Worm (Caenorhabditis elegans) whole organism, L1 larva: ENCODE measurements around the gene tbx-37.
A peak's percentile ranks its signal among the peaks of the same experiment; 100 is the strongest.

Source experiments
- C16A3.4 ChIP-seq: fragments of 150-350 bp; optimal IDR thresholded peaks from 2 replicates; lab custom pipeline; 2014; ENCODE audit warnings: missing biosample characterization, missing genetic modification characterization
- Y116A8C.19 ChIP-seq: sonication (generic microtip); optimal IDR thresholded peaks from 2 replicates; lab custom pipeline; 2016; ENCODE audit warnings: missing compliant biosample characterization, missing genetic modification characterization, borderline replicate concordance
- alr-1 ChIP-seq: fragments of 200-800 bp; sonication (Bioruptor generic); optimal IDR thresholded peaks from 2 replicates; lab custom pipeline; 2018; ENCODE audit warnings: borderline replicate concordance, mild to moderate bottlenecking, missing genetic modification characterization, missing compliant biosample characterization
- blmp-1 ChIP-seq: fragments of 150-350 bp; optimal IDR thresholded peaks from 2 replicates; lab custom pipeline; 2014; ENCODE audit warnings: missing biosample characterization, missing genetic modification characterization
- ceh-88 ChIP-seq: fragments of 200-800 bp; sonication (Bioruptor generic); IDR thresholded peaks from 2 replicates; pipeline ENCODE4 v1.3.6; 2022; ENCODE audit warnings: missing genetic modification characterization, missing compliant biosample characterization
- ces-1 ChIP-seq: fragments of 150-350 bp; optimal IDR thresholded peaks from 2 replicates; lab custom pipeline; 2014; ENCODE audit warnings: missing biosample characterization, missing genetic modification reagents, missing genetic modification characterization
- dsc-1 ChIP-seq: sonication (generic microtip); optimal IDR thresholded peaks from 2 replicates; lab custom pipeline; 2016; ENCODE audit warnings: mild to moderate bottlenecking, missing genetic modification characterization, missing compliant biosample characterization
- efl-1 ChIP-seq, 4 experiments: fragments of 150-350 bp; optimal IDR thresholded peaks in 3 of 4; peaks in 1 of 4; 1 replicate in 1 of 4; 2 replicates in 3 of 4; lab custom pipeline; 2014; ENCODE audit warnings: missing biosample characterization in 2 of 4, missing genetic modification characterization in 2 of 4, missing genetic modification reagents in 2 of 4
- egl-13 ChIP-seq: sonication (generic microtip); optimal IDR thresholded peaks from 2 replicates; lab custom pipeline; 2016; ENCODE audit warnings: missing genotype, missing genetic modification reagents, missing genetic modification characterization, missing compliant biosample characterization
- egl-27 ChIP-seq, 2 experiments: fragments of 150-350 bp in 1 of 2; sonication (generic microtip); optimal IDR thresholded peaks; 3 replicates each; lab custom pipeline; 2017 to 2018; ENCODE audit warnings: missing biosample characterization in 2 of 2, missing genetic modification characterization in 2 of 2, missing genetic modification reagents in 2 of 2
- fkh-10 ChIP-seq: sonication (generic microtip); optimal IDR thresholded peaks from 2 replicates; lab custom pipeline; 2017; ENCODE audit warnings: missing biosample characterization, missing genetic modification reagents, missing genetic modification characterization
- fkh-8 ChIP-seq: sonication (generic microtip); optimal IDR thresholded peaks from 2 replicates; lab custom pipeline; 2016; ENCODE audit warnings: mild to moderate bottlenecking, missing genetic modification characterization, missing compliant biosample characterization
- hlh-17 ChIP-seq: fragments of 200-800 bp; sonication (Bioruptor generic); optimal IDR thresholded peaks from 2 replicates; lab custom pipeline; 2018; ENCODE audit warnings: missing genetic modification characterization, mild to moderate bottlenecking, missing compliant biosample characterization, moderate library complexity, borderline replicate concordance
- hpl-2 ChIP-seq: fragments of 150-350 bp; optimal IDR thresholded peaks from 2 replicates; lab custom pipeline; 2014; ENCODE audit warnings: missing biosample characterization, missing genetic modification reagents, missing genetic modification characterization
- isw-1 ChIP-seq: fragments of 200-800 bp; sonication (Bioruptor generic); IDR thresholded peaks from 2 replicates; pipeline ENCODE4 v1.3.6; 2022; ENCODE audit warnings: missing genetic modification characterization, missing compliant biosample characterization
- lin-13 ChIP-seq: fragments of 150-350 bp; optimal IDR thresholded peaks from 2 replicates; lab custom pipeline; 2014; ENCODE audit warnings: missing biosample characterization, missing genetic modification reagents, missing genetic modification characterization
- lsy-2 ChIP-seq, 2 experiments: fragments of 150-350 bp; optimal IDR thresholded peaks; 2 replicates each; lab custom pipeline; 2014; ENCODE audit warnings: missing biosample characterization in 2 of 2, missing genetic modification characterization in 2 of 2
- mab-9 ChIP-seq: fragments of 200-800 bp; sonication (Bioruptor generic); IDR thresholded peaks from 2 replicates; pipeline ENCODE4 v1.3.6; 2022; ENCODE audit warnings: missing genetic modification reagents, missing genetic modification characterization, missing compliant biosample characterization
- mdl-1 ChIP-seq, 2 experiments: fragments of 150-350 bp; optimal IDR thresholded peaks; 2 replicates each; lab custom pipeline; 2014 to 2017; ENCODE audit warnings: missing biosample characterization in 2 of 2, missing genetic modification characterization in 2 of 2, inconsistent platforms in 1 of 2
- nhr-12 ChIP-seq: sonication (generic microtip); optimal IDR thresholded peaks from 2 replicates; lab custom pipeline; 2017; ENCODE audit warnings: missing biosample characterization, missing genetic modification characterization
- nhr-19 ChIP-seq: fragments of 200-800 bp; sonication (Bioruptor generic); conservative IDR thresholded peaks from 2 replicates; pipeline ENCODE4 v1.3.6; 2022; ENCODE audit warnings: missing genetic modification characterization, missing compliant biosample characterization
- nhr-77 ChIP-seq: fragments of 150-350 bp; optimal IDR thresholded peaks from 2 replicates; lab custom pipeline; 2014; ENCODE audit warnings: missing biosample characterization, missing genetic modification characterization
- nhr-84 ChIP-seq: sonication (generic microtip); optimal IDR thresholded peaks from 2 replicates; lab custom pipeline; 2017; ENCODE audit warnings: missing biosample characterization, missing genetic modification characterization
- pax-3 ChIP-seq: fragments of 200-800 bp; sonication (Bioruptor generic); optimal IDR thresholded peaks from 2 replicates; lab custom pipeline; 2018; ENCODE audit warnings: mild to moderate bottlenecking, missing genetic modification characterization, moderate library complexity, missing compliant biosample characterization
- pqm-1 ChIP-seq: sonication (generic microtip); optimal IDR thresholded peaks from 3 replicates; lab custom pipeline; 2017; ENCODE audit warnings: missing biosample characterization, missing genetic modification characterization
- skn-1 ChIP-seq: fragments of 150-350 bp; optimal IDR thresholded peaks from 2 replicates; lab custom pipeline; 2014; ENCODE audit warnings: missing biosample characterization, missing genetic modification characterization
- snpc-4 ChIP-seq: fragments of 150-350 bp; optimal IDR thresholded peaks from 2 replicates; lab custom pipeline; 2014; ENCODE audit warnings: missing biosample characterization, missing genetic modification characterization
- snu-23 ChIP-seq: sonication (generic microtip); optimal IDR thresholded peaks from 2 replicates; lab custom pipeline; 2016; ENCODE audit warnings: missing genetic modification characterization, missing compliant biosample characterization
- sptf-1 ChIP-seq: fragments of 150-350 bp; optimal IDR thresholded peaks from 2 replicates; lab custom pipeline; 2014; ENCODE audit warnings: missing biosample characterization, missing genetic modification characterization
- swsn-7 ChIP-seq: sonication (generic microtip); optimal IDR thresholded peaks from 2 replicates; lab custom pipeline; 2016; ENCODE audit warnings: missing genetic modification characterization, missing compliant biosample characterization
- tbx-2 ChIP-seq: sonication (generic microtip); optimal IDR thresholded peaks from 2 replicates; lab custom pipeline; 2016; ENCODE audit warnings: missing genetic modification characterization, missing compliant biosample characterization
- unc-130 ChIP-seq: fragments of 150-350 bp; optimal IDR thresholded peaks from 2 replicates; lab custom pipeline; 2017; ENCODE audit warnings: missing biosample characterization, missing genetic modification characterization, inconsistent platforms
- unc-86 ChIP-seq: sonication (generic microtip); optimal IDR thresholded peaks from 2 replicates; lab custom pipeline; 2016; ENCODE audit warnings: missing genetic modification characterization, missing compliant biosample characterization
- unc-98 ChIP-seq: fragments of 200-800 bp; sonication (Bioruptor generic); IDR thresholded peaks from 2 replicates; pipeline ENCODE4 v1.3.6; 2022; ENCODE audit warnings: missing genetic modification characterization, missing compliant biosample characterization
- xbp-1 ChIP-seq: sonication (generic microtip); optimal IDR thresholded peaks from 2 replicates; lab custom pipeline; 2016; ENCODE audit warnings: missing genetic modification characterization, missing compliant biosample characterization
- ztf-11 ChIP-seq, 2 experiments: sonication (generic microtip); optimal IDR thresholded peaks; 2 replicates each; lab custom pipeline; 2016 to 2017; ENCODE audit warnings: missing genetic modification characterization in 2 of 2, missing biosample characterization in 1 of 2, missing compliant biosample characterization in 1 of 2
- ztf-4 ChIP-seq: fragments of 150-350 bp; optimal IDR thresholded peaks from 2 replicates; lab custom pipeline; 2014; ENCODE audit warnings: missing biosample characterization, missing genetic modification characterization

Gene tbx-37

DNA sequence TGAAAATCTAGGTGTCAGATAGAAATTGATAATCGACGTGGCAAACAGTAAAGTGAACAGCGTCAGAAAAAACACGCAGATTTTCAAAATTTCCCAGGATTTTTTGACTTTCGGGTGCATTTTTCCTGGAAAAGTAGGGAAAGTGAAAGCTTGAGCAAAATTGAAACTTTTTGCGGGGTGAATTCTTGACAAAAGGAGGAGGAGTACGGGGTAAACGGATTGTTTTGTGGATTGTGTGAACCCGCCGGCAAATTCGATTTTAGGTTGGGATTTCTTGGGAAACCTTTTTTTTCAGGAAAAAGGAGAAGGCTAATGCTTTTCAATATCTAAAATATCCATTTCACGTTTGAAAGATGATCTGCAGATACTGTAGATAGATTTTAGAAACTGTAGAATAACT is 7.8 kb upstream of the tbx-37 start, which contains the start of gene Y47D3A.34:
Gene Y47D3A.34 (minus strand): TSS at position 120 of the 400 bp plus-strand sequence.
- TF ChIP-seq pax-3, result no peak
- no peak for TF ChIP-seq alr-1
- TF ChIP-seq efl-1 (optimal IDR thresholded peaks at IDR 0.05; lab: Kevin White, UChicago), result no peak
- peak in 1 of 2 experiments; percentile 78 for TF ChIP-seq efl-1 (GFP tag; optimal IDR thresholded peaks at IDR 0.05 in 1 of 2; lab: Kevin White, UChicago)
- no peak for TF ChIP-seq Y116A8C.19
- TF ChIP-seq tbx-2 (tag; lab: Kevin White, UChicago), result no peak
- TF ChIP-seq fkh-8 (tag; lab: Kevin White, UChicago), result no peak
- TF ChIP-seq egl-27 (tag; optimal IDR thresholded peaks at IDR 0.05; lab: Kevin White, UChicago), result no peak
- no peak for TF ChIP-seq xbp-1 (tag; lab: Kevin White, UChicago)
- no peak for TF ChIP-seq ceh-88 (GFP tag; lab: Robert Waterston, UW)
- TF ChIP-seq ces-1 (GFP tag; lab: Kevin White, UChicago), result no peak
- TF ChIP-seq lin-13 (GFP tag; lab: Kevin White, UChicago), result no peak
- TF ChIP-seq fkh-10 (GFP tag; lab: Kevin White, UChicago), result peak; percentile 47
- no peak for TF ChIP-seq swsn-7
- TF ChIP-seq unc-98 (GFP tag; lab: Robert Waterston, UW), result no peak
- TF ChIP-seq unc-86 (tag; lab: Kevin White, UChicago), result no peak
- no peak for TF ChIP-seq hpl-2

DNA sequence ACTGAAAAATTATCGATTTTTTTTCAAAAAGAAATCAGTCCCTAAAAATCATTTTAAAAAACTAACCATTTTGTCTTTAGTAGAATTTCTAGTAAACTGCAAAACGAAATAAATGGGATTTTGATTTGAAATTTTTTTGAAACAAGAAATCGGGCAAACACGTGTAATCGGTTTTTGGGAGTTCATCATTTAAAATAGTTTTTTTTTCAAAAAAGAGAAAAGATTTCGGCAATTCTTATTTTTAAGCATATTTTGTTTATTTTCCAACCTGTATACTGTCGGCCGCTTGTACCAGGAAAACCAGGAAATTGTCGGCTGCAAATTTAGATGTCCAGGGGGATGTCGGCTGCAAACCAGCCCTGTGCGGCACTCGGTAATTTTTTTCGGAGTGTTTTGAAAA is 5.0 kb upstream of the tbx-37 start, which contains the start of gene elo-8:
Gene elo-8 (minus strand): TSS at position 101 of the 400 bp plus-strand sequence.
- TF ChIP-seq snu-23 (GFP tag; lab: Kevin White, UChicago), result no peak
- TF ChIP-seq fkh-10 (GFP tag; lab: Kevin White, UChicago), result no peak
- no peak for TF ChIP-seq unc-98 (GFP tag; lab: Robert Waterston, UW)
- no peak for TF ChIP-seq ztf-4 (tag; lab: Kevin White, UChicago)
- TF ChIP-seq swsn-7, result no peak
- no peak for TF ChIP-seq lsy-2 (tag; optimal IDR thresholded peaks at IDR 0.05; lab: Kevin White, UChicago)
- no peak for TF ChIP-seq nhr-12 (tag; lab: Kevin White, UChicago)
- no peak for TF ChIP-seq ztf-11 (tag; optimal IDR thresholded peaks at IDR 0.05; lab: Kevin White, UChicago)
- no peak for TF ChIP-seq isw-1 (GFP tag; lab: Robert Waterston, UW)
- TF ChIP-seq sptf-1 (tag; lab: Kevin White, UChicago), result no peak
- no peak for TF ChIP-seq C16A3.4 (tag; lab: Kevin White, UChicago)
- TF ChIP-seq fkh-8 (tag; lab: Kevin White, UChicago), result no peak
- no peak for TF ChIP-seq lin-13 (GFP tag; lab: Kevin White, UChicago)
- TF ChIP-seq pqm-1 (tag; lab: Kevin White, UChicago), result no peak

- TF ChIP-seq unc-130 (tag; lab: Kevin White, UChicago), result no peak
- no peak for TF ChIP-seq nhr-84 (tag; lab: Kevin White, UChicago)
- TF ChIP-seq swsn-7, result no peak
- TF ChIP-seq skn-1 (tag; lab: Kevin White, UChicago), result no peak
- no peak for TF ChIP-seq blmp-1 (tag; lab: Kevin White, UChicago)
- no peak for TF ChIP-seq egl-13
- no peak for TF ChIP-seq lsy-2 (tag; optimal IDR thresholded peaks at IDR 0.05; lab: Kevin White, UChicago)
- TF ChIP-seq unc-98 (GFP tag; lab: Robert Waterston, UW), result no peak
- no peak for TF ChIP-seq hlh-17 (GFP tag; lab: Kevin White, UChicago)
- TF ChIP-seq nhr-77 (tag; lab: Kevin White, UChicago), result no peak
- no peak for TF ChIP-seq ceh-88 (GFP tag; lab: Robert Waterston, UW)
- TF ChIP-seq snpc-4 (tag; lab: Kevin White, UChicago), result no peak
- TF ChIP-seq nhr-19 (GFP tag; lab: Robert Waterston, UW), result no peak
- TF ChIP-seq mdl-1 (tag; optimal IDR thresholded peaks at IDR 0.05; lab: Kevin White, UChicago), result no peak
- TF ChIP-seq ztf-4 (tag; lab: Kevin White, UChicago), result no peak
- no peak for TF ChIP-seq pqm-1 (tag; lab: Kevin White, UChicago)
- TF ChIP-seq sptf-1 (tag; lab: Kevin White, UChicago), result no peak
- no peak for TF ChIP-seq mab-9 (GFP tag; lab: Robert Waterston, UW)
- TF ChIP-seq unc-86 (tag; lab: Kevin White, UChicago), result no peak
- TF ChIP-seq dsc-1 (tag; lab: Kevin White, UChicago), result no peak
- TF ChIP-seq, all 84 proteins: peak for 0
Observed at ce11 chrIII:11231408-11231807, 4.5 kb upstream of the tbx-37 start.
